Fruit fly (Drosophila melanogaster): ENCODE results near the gene Cep290.

Cep290 gene

DNA sequence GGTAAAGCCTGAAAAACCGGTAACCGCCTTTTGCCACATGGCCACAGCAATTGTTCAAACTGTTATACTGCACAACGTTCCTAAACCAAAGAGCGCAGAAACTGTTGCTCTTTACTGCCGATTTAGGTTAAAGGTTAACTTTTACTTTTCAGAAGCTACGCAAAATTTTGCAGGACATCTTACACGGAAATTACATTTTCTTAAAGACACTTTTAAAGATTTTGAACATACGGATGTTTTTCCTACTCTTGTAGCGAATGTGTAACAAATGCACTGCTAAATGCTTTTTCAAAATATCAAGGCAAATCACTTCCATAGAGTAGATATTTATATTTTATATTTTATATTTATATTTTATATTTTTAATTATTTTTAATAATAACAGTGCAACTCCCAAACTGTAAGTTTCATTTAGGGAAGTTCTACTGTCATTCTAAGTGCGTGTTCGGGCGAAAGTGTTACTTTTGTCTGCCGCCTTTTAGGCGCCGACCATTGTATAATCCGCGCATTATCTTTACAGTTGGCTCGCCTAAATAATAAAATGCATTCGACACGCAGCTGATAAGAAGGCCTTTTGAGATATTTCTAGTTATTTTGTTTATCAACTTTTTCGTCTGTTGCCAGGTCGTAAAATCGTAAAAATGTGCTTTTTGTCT is 38.6 kb downstream of the Cep290 start:
- TF ChIP-seq Hr96 (GFP tag; optimal IDR thresholded peaks at IDR 0.05) (no peak), CG7045 (GFP tag; optimal IDR thresholded peaks at IDR 0.05) (peak; percentile 22), kay (GFP tag; ENCODE audit: borderline replicate concordance) (peak; percentile 76)

DNA sequence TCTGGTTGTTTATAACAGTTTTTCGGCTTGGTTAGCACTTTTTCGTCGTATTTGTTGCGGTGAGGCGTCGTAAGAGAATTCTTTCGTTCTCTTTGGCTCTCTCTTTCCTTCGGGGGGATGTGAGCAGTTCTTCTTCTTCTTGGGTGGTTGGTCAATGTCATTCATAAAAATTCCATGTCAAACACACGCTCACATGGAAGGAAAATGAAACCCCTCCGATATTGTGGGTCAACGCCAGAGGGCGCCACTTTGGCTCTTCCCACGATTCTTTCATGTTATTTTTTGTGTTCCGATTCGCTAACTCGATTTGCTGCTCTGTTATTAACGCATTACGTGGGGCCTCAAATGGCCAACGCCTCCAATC is 39.1 kb downstream of the Cep290 start:
- TF ChIP-seq Crg-1 (GFP tag; optimal IDR thresholded peaks at IDR 0.05) (no peak), tj (GFP tag; optimal IDR thresholded peaks at IDR 0.05) (peak; percentile 11)

DNA sequence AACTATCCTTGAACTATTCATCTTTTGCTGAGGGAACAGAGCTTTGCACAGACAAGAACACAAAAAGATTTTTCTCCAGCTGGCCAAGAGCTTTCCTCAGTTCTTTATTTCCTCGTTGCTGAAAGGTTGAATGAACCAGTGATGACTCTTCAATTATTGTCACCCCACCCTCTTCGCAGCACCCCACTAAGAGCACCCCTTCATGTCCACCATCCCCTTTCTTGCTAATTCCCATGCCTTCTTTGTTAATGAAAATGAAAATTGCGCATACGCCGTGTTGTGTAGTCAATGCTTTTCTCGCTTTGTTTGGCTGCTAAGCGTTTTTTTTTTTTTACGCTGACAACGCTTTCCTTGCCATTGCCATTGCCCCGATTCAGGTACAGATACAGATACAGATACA is 40.1 kb downstream of the Cep290 start:
- TF ChIP-seq CG14711 (tag; optimal IDR thresholded peaks at IDR 0.05), result no peak
- TF ChIP-seq tj (GFP tag; optimal IDR thresholded peaks at IDR 0.05), result peak; percentile 83
- TF ChIP-seq CG1620 (GFP tag; optimal IDR thresholded peaks at IDR 0.05), result no peak
- no peak for TF ChIP-seq CG12768 (GFP tag; optimal IDR thresholded peaks at IDR 0.05)
- TF ChIP-seq Crg-1 (GFP tag; optimal IDR thresholded peaks at IDR 0.05), result no peak

DNA sequence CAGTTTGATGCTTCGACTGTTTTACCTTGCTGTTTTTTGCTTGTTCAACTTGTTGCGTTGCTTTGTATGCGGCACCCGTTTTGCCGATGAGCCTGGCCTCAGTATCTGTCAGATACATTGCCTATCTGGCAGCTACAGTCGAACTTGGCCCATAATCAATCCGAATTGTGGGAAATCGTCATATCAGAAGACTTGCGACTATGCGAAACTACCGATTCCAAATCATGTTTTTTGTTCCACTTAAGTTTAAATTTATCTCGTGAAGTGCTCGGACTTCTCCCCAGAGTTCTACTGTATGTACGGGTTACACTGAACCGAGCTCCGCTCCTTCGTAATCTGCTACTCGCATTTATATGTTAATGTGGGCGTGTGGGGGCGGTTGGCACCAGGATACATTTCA is 40.5 kb downstream of the Cep290 start:
- TF ChIP-seq Crg-1 (GFP tag; optimal IDR thresholded peaks at IDR 0.05) (no peak), Mnt (GFP tag; optimal IDR thresholded peaks at IDR 0.05) (no peak), Clk (GFP tag; optimal IDR thresholded peaks at IDR 0.05) (no peak), pad (GFP tag; optimal IDR thresholded peaks at IDR 0.05) (no peak), toe (GFP tag; optimal IDR thresholded peaks at IDR 0.05) (no peak), CG12768 (GFP tag; optimal IDR thresholded peaks at IDR 0.05) (no peak), cnc (optimal IDR thresholded peaks at IDR 0.05) (no peak), CG7101 (tag; optimal IDR thresholded peaks at IDR 0.05) (no peak), CG11617 (GFP tag; optimal IDR thresholded peaks at IDR 0.05) (no peak), CG33017 (tag; optimal IDR thresholded peaks at IDR 0.05) (no peak), cic (GFP tag; optimal IDR thresholded peaks at IDR 0.05) (no peak), kay (GFP tag; ENCODE audit: borderline replicate concordance) (no peak), CG5204 (GFP tag; optimal IDR thresholded peaks at IDR 0.05) (no peak), bab1 (GFP tag; optimal IDR thresholded peaks at IDR 0.05) (no peak), CG7045 (GFP tag; optimal IDR thresholded peaks at IDR 0.05) (no peak)

DNA sequence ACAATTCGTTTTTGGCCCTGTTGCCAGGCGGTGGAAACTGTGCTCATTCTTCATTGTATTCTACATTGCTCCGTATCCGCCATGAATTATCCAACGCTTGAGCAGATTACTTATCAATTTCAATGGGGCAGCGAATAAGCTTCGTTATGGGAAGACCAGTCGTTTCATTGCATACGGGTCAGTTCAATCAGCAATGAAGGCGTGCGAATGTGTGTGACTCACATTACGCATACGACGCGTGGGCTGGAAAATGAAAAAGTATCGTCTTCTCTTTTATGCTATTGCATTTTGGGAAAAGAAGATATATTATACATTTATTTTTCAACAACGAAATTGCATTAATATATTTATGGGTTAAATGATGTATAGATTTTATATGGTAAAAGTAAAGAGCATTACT is 41.3 kb downstream of the Cep290 start:
- TF ChIP-seq tj (GFP tag; optimal IDR thresholded peaks at IDR 0.05) (no peak), CG11617 (GFP tag; optimal IDR thresholded peaks at IDR 0.05) (no peak), toe (GFP tag; optimal IDR thresholded peaks at IDR 0.05) (no peak), kay (GFP tag; ENCODE audit: borderline replicate concordance) (peak; percentile 79), cic (GFP tag; optimal IDR thresholded peaks at IDR 0.05) (no peak), CG12768 (GFP tag; optimal IDR thresholded peaks at IDR 0.05) (no peak), cnc (optimal IDR thresholded peaks at IDR 0.05) (no peak), pad (GFP tag; optimal IDR thresholded peaks at IDR 0.05) (no peak)

DNA sequence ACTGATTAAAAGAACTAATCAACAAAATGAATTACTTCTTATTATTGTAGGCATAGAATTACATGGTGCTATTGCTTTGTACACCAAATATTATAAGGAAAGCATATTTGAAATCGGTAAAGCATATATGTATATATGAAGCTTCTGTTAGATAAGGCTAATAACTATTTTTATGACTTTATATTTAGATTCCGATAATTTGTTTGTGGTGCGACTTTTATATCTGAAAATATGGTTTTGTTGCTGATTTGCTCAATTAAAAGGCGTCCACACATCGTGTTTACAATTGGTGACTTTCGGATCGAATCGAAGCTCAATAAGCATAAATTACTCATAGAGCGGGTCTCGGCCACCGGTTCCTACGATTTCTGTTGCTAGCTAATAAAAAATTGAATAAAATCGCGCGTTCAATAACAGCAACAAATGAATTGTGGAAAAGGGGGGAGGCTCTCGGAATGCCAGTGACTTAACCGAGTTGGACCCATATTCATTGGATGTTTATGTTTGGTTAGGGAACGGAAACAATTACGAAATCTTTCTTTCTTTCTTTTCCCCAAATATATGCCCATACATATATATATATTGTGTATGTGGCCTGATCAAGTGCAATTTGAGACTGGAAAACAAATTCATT is 42.0 kb downstream of the Cep290 start:
- no peak for TF ChIP-seq Mnt (GFP tag; optimal IDR thresholded peaks at IDR 0.05)
- no peak for TF ChIP-seq CG1620 (GFP tag; optimal IDR thresholded peaks at IDR 0.05)
- TF ChIP-seq CG7045 (GFP tag; optimal IDR thresholded peaks at IDR 0.05), result no peak
- peak; percentile 66 for TF ChIP-seq tj (GFP tag; optimal IDR thresholded peaks at IDR 0.05)
- TF ChIP-seq bab1 (GFP tag; optimal IDR thresholded peaks at IDR 0.05), result no peak

DNA sequence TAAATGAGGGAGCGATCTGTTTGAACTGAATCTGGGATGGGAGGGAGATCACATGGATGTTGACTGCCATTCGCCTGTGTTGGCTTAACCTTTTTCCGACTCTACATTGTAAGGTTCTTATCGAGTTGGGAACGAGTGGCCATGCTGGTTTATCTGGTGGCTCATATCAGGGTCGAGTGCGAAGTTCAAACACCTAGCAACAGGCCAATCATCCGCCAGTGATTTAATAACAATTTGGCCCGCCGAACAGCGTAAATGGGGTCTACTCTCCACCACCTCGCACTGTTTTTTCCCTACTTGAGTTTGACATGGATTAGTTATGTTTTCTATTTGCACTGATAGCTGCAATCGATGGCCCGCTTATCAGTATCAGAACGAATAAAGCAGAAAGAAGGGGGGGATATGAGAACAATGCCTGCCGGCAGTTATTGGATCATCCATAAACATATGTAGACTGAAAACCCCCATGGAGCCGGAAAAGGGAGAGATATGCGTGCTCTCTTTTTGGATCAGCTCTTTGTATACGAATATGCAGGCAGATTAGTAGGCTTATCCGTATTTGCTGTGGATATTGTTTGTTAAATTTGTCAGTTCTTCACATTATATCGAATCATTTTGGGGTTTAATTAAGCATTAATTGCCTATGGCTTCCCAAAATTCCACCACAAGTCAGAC is 43.8 kb downstream of the Cep290 start:
- TF ChIP-seq pad (GFP tag; optimal IDR thresholded peaks at IDR 0.05), result peak; percentile 7
- no peak for TF ChIP-seq CG1620 (GFP tag; optimal IDR thresholded peaks at IDR 0.05)
- TF ChIP-seq CG7045 (GFP tag; optimal IDR thresholded peaks at IDR 0.05), result peak; percentile 1
- peak; percentile 24 for TF ChIP-seq CG12768 (GFP tag; optimal IDR thresholded peaks at IDR 0.05)

DNA sequence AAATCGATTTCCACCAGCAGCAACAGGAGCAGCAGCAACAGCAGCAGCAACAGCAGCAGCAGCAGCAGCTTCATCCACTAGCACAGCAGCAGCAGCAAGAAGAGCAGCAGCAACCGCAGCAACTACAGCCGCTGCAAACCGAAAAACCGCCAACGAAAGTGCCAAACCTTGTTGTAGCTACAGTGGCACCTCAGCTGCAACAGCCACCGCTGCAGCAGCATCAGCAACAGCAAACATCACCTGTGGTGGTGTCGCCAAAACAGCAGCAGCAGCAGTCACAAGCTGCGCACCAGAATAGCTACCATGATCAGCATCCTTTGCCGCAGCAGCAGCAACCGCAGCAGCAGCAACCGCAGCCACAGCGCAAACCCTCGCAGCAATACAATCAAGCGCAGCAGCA is 44.6 kb downstream of the Cep290 start:
- TF ChIP-seq CG33017 (tag; optimal IDR thresholded peaks at IDR 0.05) (no peak), CG14711 (tag; optimal IDR thresholded peaks at IDR 0.05) (no peak), pad (GFP tag; optimal IDR thresholded peaks at IDR 0.05) (no peak), kay (GFP tag; ENCODE audit: borderline replicate concordance) (no peak), CG11617 (GFP tag; optimal IDR thresholded peaks at IDR 0.05) (no peak), CG7045 (GFP tag; optimal IDR thresholded peaks at IDR 0.05) (no peak), CG7101 (tag; optimal IDR thresholded peaks at IDR 0.05) (no peak), bab1 (GFP tag; optimal IDR thresholded peaks at IDR 0.05) (no peak), CG5204 (GFP tag; optimal IDR thresholded peaks at IDR 0.05) (no peak), Crg-1 (GFP tag; optimal IDR thresholded peaks at IDR 0.05) (no peak)

Measured in whole organism, adult.